Worm (Caenorhabditis elegans) whole organism, L2 larva: ENCODE data around the gene Y37H2A.7.

Experiments
- C34F6.9 ChIP-seq: fragments of 150-350 bp; optimal IDR thresholded peaks from 2 replicates; lab custom pipeline; 2014; ENCODE audit warnings: missing biosample characterization, missing genetic modification characterization
- F13H6.1 ChIP-seq: sonication (generic microtip); optimal IDR thresholded peaks from 2 replicates; lab custom pipeline; 2016; ENCODE audit warnings: missing genetic modification characterization, missing compliant biosample characterization
- R02D3.7 ChIP-seq: fragments of 150-350 bp; optimal IDR thresholded peaks from 2 replicates; lab custom pipeline; 2014; ENCODE audit warnings: missing biosample characterization, missing genetic modification characterization
- Y55F3AM.14 ChIP-seq: fragments of 200-800 bp; sonication (Bioruptor generic); optimal IDR thresholded peaks from 2 replicates; lab custom pipeline; 2018; ENCODE audit warnings: mild to moderate bottlenecking, missing genetic modification characterization, missing compliant biosample characterization
- ZK546.5 ChIP-seq: sonication (generic microtip); optimal IDR thresholded peaks from 2 replicates; lab custom pipeline; 2017; ENCODE audit warnings: missing biosample characterization, missing genetic modification characterization
- alr-1 ChIP-seq: fragments of 150-350 bp; optimal IDR thresholded peaks from 2 replicates; lab custom pipeline; 2014; ENCODE audit warnings: missing biosample characterization, missing genetic modification characterization
- aly-2 ChIP-seq: fragments of 150-350 bp; optimal IDR thresholded peaks from 2 replicates; lab custom pipeline; 2014; ENCODE audit warnings: missing biosample characterization, missing genetic modification characterization
- ama-1 ChIP-seq: fragments of 150-350 bp; optimal IDR thresholded peaks from 2 replicates; lab custom pipeline; 2018; ENCODE audit warnings: inconsistent platforms
- blmp-1 ChIP-seq: sonication (generic microtip); optimal IDR thresholded peaks from 2 replicates; lab custom pipeline; 2017; ENCODE audit warnings: missing genetic modification characterization, mild to moderate bottlenecking, missing compliant biosample characterization, antibody characterized with exemption, moderate library complexity; ENCODE audit not compliant: insufficient read depth
- ceh-16 ChIP-seq: fragments of 150-350 bp; optimal IDR thresholded peaks from 2 replicates; lab custom pipeline; 2014; ENCODE audit warnings: missing biosample characterization, missing genetic modification characterization
- elt-1 ChIP-seq: fragments of 150-350 bp; optimal IDR thresholded peaks from 2 replicates; lab custom pipeline; 2014; ENCODE audit warnings: missing biosample characterization, missing genetic modification characterization
- elt-3 ChIP-seq: sonication (generic microtip); optimal IDR thresholded peaks from 2 replicates; lab custom pipeline; 2017; ENCODE audit warnings: missing biosample characterization, missing genetic modification characterization
- fos-1 ChIP-seq: fragments of 150-350 bp; optimal IDR thresholded peaks from 2 replicates; lab custom pipeline; 2014; ENCODE audit warnings: missing biosample characterization, missing genetic modification characterization
- lin-11 ChIP-seq: fragments of 150-350 bp; sonication (generic microtip); optimal IDR thresholded peaks from 2 replicates; lab custom pipeline; 2014; ENCODE audit warnings: missing biosample characterization, missing genetic modification characterization, inconsistent platforms, mixed read lengths
- lin-39 ChIP-seq: fragments of 150-350 bp; optimal IDR thresholded peaks from 2 replicates; lab custom pipeline; 2014; ENCODE audit warnings: missing biosample characterization, missing genetic modification reagents, missing genetic modification characterization
- lsy-2 ChIP-seq, 2 experiments: fragments of 150-350 bp in 1 of 2; sonication (generic microtip) in 1 of 2; optimal IDR thresholded peaks; 2 replicates each; lab custom pipeline; 2014 to 2017; ENCODE audit warnings: missing biosample characterization in 2 of 2, missing genetic modification characterization in 2 of 2
- mab-5 ChIP-seq: fragments of 150-350 bp; optimal IDR thresholded peaks from 2 replicates; lab custom pipeline; 2014; ENCODE audit warnings: missing biosample characterization, missing genetic modification characterization
- mdl-1 ChIP-seq, 2 experiments: fragments of 150-350 bp in 1 of 2; sonication (generic microtip) in 1 of 2; optimal IDR thresholded peaks; 2 replicates each; lab custom pipeline; 2017; ENCODE audit warnings: missing biosample characterization in 2 of 2, missing genetic modification characterization in 2 of 2
- nhr-10 ChIP-seq: sonication (generic microtip); optimal IDR thresholded peaks from 2 replicates; lab custom pipeline; 2017; ENCODE audit warnings: missing biosample characterization, missing genetic modification characterization
- nhr-11 ChIP-seq: fragments of 150-350 bp; optimal IDR thresholded peaks from 2 replicates; lab custom pipeline; 2014; ENCODE audit warnings: missing biosample characterization, missing genetic modification characterization
- nhr-12 ChIP-seq: fragments of 150-350 bp; optimal IDR thresholded peaks from 2 replicates; lab custom pipeline; 2014; ENCODE audit warnings: missing biosample characterization, missing genetic modification characterization
- nhr-129 ChIP-seq: fragments of 150-350 bp; optimal IDR thresholded peaks from 2 replicates; lab custom pipeline; 2014; ENCODE audit warnings: missing biosample characterization, missing genetic modification characterization
- nhr-21 ChIP-seq: fragments of 150-350 bp; optimal IDR thresholded peaks from 2 replicates; lab custom pipeline; 2014; ENCODE audit warnings: missing biosample characterization, missing genetic modification characterization
- nhr-23 ChIP-seq: fragments of 150-350 bp; optimal IDR thresholded peaks from 2 replicates; lab custom pipeline; 2014; ENCODE audit warnings: missing biosample characterization, missing genetic modification reagents, missing genetic modification characterization
- nhr-237 ChIP-seq: fragments of 150-350 bp; optimal IDR thresholded peaks from 2 replicates; lab custom pipeline; 2014; ENCODE audit warnings: missing biosample characterization, missing genetic modification characterization
- nhr-25 ChIP-seq: fragments of 150-350 bp; sonication (generic microtip); optimal IDR thresholded peaks from 3 replicates; lab custom pipeline; 2014; ENCODE audit warnings: missing biosample characterization, missing genetic modification characterization
- nhr-6 ChIP-seq: fragments of 150-350 bp; optimal IDR thresholded peaks from 2 replicates; lab custom pipeline; 2014; ENCODE audit warnings: missing biosample characterization, missing genetic modification characterization
- peb-1 ChIP-seq: fragments of 150-350 bp; optimal IDR thresholded peaks from 2 replicates; lab custom pipeline; 2014; ENCODE audit warnings: missing biosample characterization, missing genetic modification characterization
- sem-4 ChIP-seq: fragments of 150-350 bp; optimal IDR thresholded peaks from 2 replicates; lab custom pipeline; 2014; ENCODE audit warnings: missing biosample characterization, missing genetic modification reagents, missing genetic modification characterization
- skn-1 ChIP-seq: sonication (generic microtip); optimal IDR thresholded peaks from 2 replicates; lab custom pipeline; 2017; ENCODE audit warnings: missing biosample characterization, missing genetic modification characterization
- sma-3 ChIP-seq: sonication (generic microtip); optimal IDR thresholded peaks from 2 replicates; lab custom pipeline; 2016; ENCODE audit warnings: missing genetic modification reagents, missing genetic modification characterization, missing compliant biosample characterization
- sma-9 ChIP-seq, 2 experiments: fragments of 150-350 bp in 1 of 2; sonication (generic microtip) in 1 of 2; optimal IDR thresholded peaks; 2 replicates each; lab custom pipeline; 2014 to 2016; ENCODE audit warnings: missing genetic modification characterization in 2 of 2, mild to moderate bottlenecking in 1 of 2, missing biosample characterization in 1 of 2, missing compliant biosample characterization in 1 of 2, missing genetic modification reagents in 1 of 2, moderate library complexity in 1 of 2
- unc-39 ChIP-seq: fragments of 150-350 bp; optimal IDR thresholded peaks from 2 replicates; lab custom pipeline; 2014; ENCODE audit warnings: missing biosample characterization, missing genetic modification characterization
- unc-55 ChIP-seq: fragments of 150-350 bp; sonication (generic microtip); optimal IDR thresholded peaks from 3 replicates; lab custom pipeline; 2014; ENCODE audit warnings: missing biosample characterization, missing genetic modification reagents, missing genetic modification characterization
- unc-62 ChIP-seq: fragments of 150-350 bp; optimal IDR thresholded peaks from 2 replicates; lab custom pipeline; 2014; ENCODE audit warnings: missing biosample characterization, missing genetic modification reagents, missing genetic modification characterization
- zag-1 ChIP-seq: fragments of 150-350 bp; optimal IDR thresholded peaks from 2 replicates; lab custom pipeline; 2014; ENCODE audit warnings: missing biosample characterization, missing genetic modification characterization
- ztf-4 ChIP-seq: fragments of 150-350 bp; optimal IDR thresholded peaks from 2 replicates; lab custom pipeline; 2014; ENCODE audit warnings: missing biosample characterization, missing genetic modification characterization

Gene Y37H2A.7

ce11 chrV:18167161-18167560 lies 32.9 kb upstream of the Y37H2A.7 start, which contains the start of gene C14A6.6:
C14A6.6 (minus strand) TSS chrV:18167261.
- TF ChIP-seq F13H6.1 (tag; lab: Kevin White, UChicago) (no peak), lin-39 (tag; lab: Kevin White, UChicago) (no peak), blmp-1 (tag; lab: Kevin White, UChicago) (no peak), nhr-25 (no peak), nhr-12 (tag; lab: Kevin White, UChicago) (no peak), sma-9 (GFP tag; optimal IDR thresholded peaks at IDR 0.05; lab: Kevin White, UChicago) (no peak), sma-9 (tag; optimal IDR thresholded peaks at IDR 0.05; lab: Kevin White, UChicago) (no peak), skn-1 (tag; lab: Kevin White, UChicago) (no peak), zag-1 (tag; lab: Kevin White, UChicago) (no peak), ama-1 (lab: Kevin White, UChicago) (no peak)

DNA sequence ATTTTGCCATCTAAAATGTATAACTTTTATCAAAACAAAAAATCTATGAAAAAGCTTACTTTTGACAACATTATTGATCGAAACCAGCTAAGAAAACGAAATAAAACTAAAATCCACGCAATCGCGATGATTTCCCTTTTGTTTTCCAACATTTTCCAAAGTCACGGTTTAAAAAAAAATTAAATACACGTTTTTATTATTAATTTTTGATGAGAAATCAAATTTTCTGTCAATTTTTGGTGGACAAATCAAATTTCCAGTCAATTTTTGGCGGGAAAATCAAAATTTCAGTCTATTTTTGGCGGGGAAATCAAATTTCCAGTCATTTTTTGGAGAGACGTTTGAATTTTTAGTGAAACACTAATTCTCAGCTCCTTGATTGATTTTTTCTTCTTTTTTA lies 30.5 kb upstream of the Y37H2A.7 start, which contains the start of gene C14A6.5:
C14A6.5 (minus strand) TSS at position 101 of the 400 bp plus-strand sequence.
- TF ChIP-seq unc-55 (GFP tag; lab: Kevin White, UChicago), result no peak
- no peak for TF ChIP-seq lin-39 (tag; lab: Kevin White, UChicago)
- TF ChIP-seq fos-1 (tag; lab: Kevin White, UChicago), result no peak
- TF ChIP-seq sma-3, result no peak
- no peak for TF ChIP-seq nhr-10 (tag; lab: Kevin White, UChicago)
- no peak for TF ChIP-seq sma-9 (GFP tag; optimal IDR thresholded peaks at IDR 0.05; lab: Kevin White, UChicago)
- no peak for TF ChIP-seq sma-9 (tag; optimal IDR thresholded peaks at IDR 0.05; lab: Kevin White, UChicago)
- no peak for TF ChIP-seq nhr-21 (tag; lab: Kevin White, UChicago)
- no peak for TF ChIP-seq Y55F3AM.14
- no peak for TF ChIP-seq R02D3.7
- no peak for TF ChIP-seq nhr-11 (tag; lab: Kevin White, UChicago)
- no peak for TF ChIP-seq alr-1 (tag; lab: Kevin White, UChicago)
- TF ChIP-seq ceh-16 (tag; lab: Kevin White, UChicago), result no peak
- TF ChIP-seq elt-1, result no peak
- no peak for TF ChIP-seq unc-62 (GFP tag; lab: Kevin White, UChicago)
- no peak for TF ChIP-seq nhr-23
- no peak for TF ChIP-seq aly-2 (tag; lab: Kevin White, UChicago)

ce11 chrV:18163434-18163833 lies 29.2 kb upstream of the Y37H2A.7 start:
- TF ChIP-seq nhr-129 (tag; lab: Kevin White, UChicago), result no peak
- no peak for TF ChIP-seq ztf-4 (tag; lab: Kevin White, UChicago)
- TF ChIP-seq nhr-10 (tag; lab: Kevin White, UChicago), result no peak
- no peak for TF ChIP-seq lin-11 (tag; lab: Kevin White, UChicago)
- TF ChIP-seq nhr-25, result no peak
- no peak for TF ChIP-seq F13H6.1 (tag; lab: Kevin White, UChicago)
- TF ChIP-seq elt-3 (tag; lab: Kevin White, UChicago), result no peak
- no peak for TF ChIP-seq ZK546.5
- no peak for TF ChIP-seq nhr-12 (tag; lab: Kevin White, UChicago)
- TF ChIP-seq sem-4 (tag; lab: Kevin White, UChicago), result no peak
- no peak for TF ChIP-seq nhr-237 (tag; lab: Kevin White, UChicago)
- TF ChIP-seq zag-1 (tag; lab: Kevin White, UChicago), result no peak

DNA sequence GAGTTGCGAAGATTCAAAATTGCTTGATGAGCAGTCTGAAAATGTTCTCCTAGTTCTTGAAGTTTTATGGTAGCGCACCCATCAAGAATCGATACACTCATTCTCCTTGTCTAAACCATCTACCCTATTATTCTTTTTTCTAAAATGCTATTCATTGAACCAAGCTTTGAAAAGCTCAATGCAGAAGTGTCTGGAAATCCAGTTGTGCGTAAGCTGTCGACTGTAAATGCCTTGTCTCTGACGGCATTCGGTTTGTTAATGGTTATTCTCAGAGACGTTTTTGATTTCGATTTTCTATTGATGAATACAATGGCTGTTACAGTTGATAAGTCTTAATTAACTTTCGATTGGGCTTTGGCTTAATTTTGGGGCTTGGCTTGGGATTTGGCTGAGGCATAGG lies 28.3 kb upstream of the Y37H2A.7 start, which contains the start of gene C14A6.12:
C14A6.12 (minus strand) TSS at position 101 of the 400 bp plus-strand sequence.
- TF ChIP-seq skn-1 (tag; lab: Kevin White, UChicago) (no peak), ceh-16 (tag; lab: Kevin White, UChicago) (no peak), nhr-237 (tag; lab: Kevin White, UChicago) (no peak), Y55F3AM.14 (no peak), aly-2 (tag; lab: Kevin White, UChicago) (no peak), sem-4 (tag; lab: Kevin White, UChicago) (no peak), nhr-12 (tag; lab: Kevin White, UChicago) (no peak), lin-39 (tag; lab: Kevin White, UChicago) (no peak), mab-5 (tag; lab: Kevin White, UChicago) (no peak), nhr-6 (tag; lab: Kevin White, UChicago) (no peak), ZK546.5 (no peak)
- TF ChIP-seq, all 48 proteins: peak for 0

- no peak for TF ChIP-seq mdl-1 (tag; optimal IDR thresholded peaks at IDR 0.05; lab: Kevin White, UChicago)
- TF ChIP-seq nhr-21 (tag; lab: Kevin White, UChicago), result no peak
- TF ChIP-seq peb-1 (tag; lab: Kevin White, UChicago), result no peak
- TF ChIP-seq lsy-2 (tag; optimal IDR thresholded peaks at IDR 0.05; lab: Kevin White, UChicago), result no peak
- no peak for TF ChIP-seq nhr-23
- TF ChIP-seq ceh-16 (tag; lab: Kevin White, UChicago), result no peak
- no peak for TF ChIP-seq C34F6.9 (tag; lab: Kevin White, UChicago)
- no peak for TF ChIP-seq fos-1 (tag; lab: Kevin White, UChicago)
- no peak for TF ChIP-seq lin-39 (tag; lab: Kevin White, UChicago)
- no peak for TF ChIP-seq sem-4 (tag; lab: Kevin White, UChicago)
- no peak for TF ChIP-seq unc-39
- TF ChIP-seq elt-3 (tag; lab: Kevin White, UChicago), result no peak
- no peak for TF ChIP-seq ama-1 (lab: Kevin White, UChicago)
These were observed 26.9 kb upstream of the Y37H2A.7 start, which contains the start of gene C14A6.13 for ce11 chrV:18161228-18161627. C14A6.13 (minus strand) TSS chrV:18161328.
